Fruit fly (Drosophila melanogaster): ENCODE data around the gene ATPsynCF6.

The ATPsynCF6 gene

DNA sequence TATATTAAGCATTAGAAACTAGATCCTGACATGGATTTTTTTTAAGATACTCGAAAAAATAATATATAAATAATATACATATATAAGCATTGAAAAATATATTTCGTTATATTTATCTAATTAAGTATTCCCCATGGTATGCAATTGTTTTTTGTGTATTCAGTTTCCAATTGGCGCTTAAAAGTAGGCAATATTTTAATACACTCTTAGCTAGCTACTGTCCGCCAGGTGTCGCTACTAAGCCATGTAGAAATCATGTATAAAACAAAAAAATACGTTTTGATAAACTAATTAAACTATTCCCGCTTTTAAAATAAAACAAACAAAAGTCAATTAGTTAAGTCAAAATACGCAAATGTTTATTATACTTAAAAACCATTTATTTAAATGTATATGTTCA is 24.6 kb downstream of the ATPsynCF6 start (continued):
- TF ChIP-seq bcd (GFP tag; optimal IDR thresholded peaks at IDR 0.05) (peak; percentile 23), pzg (GFP tag; optimal IDR thresholded peaks at IDR 0.05) (no peak), dmrt11E (tag; optimal IDR thresholded peaks at IDR 0.05) (peak; percentile 57), CG3065 (GFP tag; optimal IDR thresholded peaks at IDR 0.05) (peak; percentile 10), CrebB (tag; optimal IDR thresholded peaks at IDR 0.05) (peak; percentile 48), dysf (GFP tag; IDR thresholded peaks at IDR 0.05) (peak; percentile 34; the same call in 1 of the 3 replicates), sim (GFP tag; IDR thresholded peaks at IDR 0.05) (no peak), zen2 (GFP tag; IDR thresholded peaks at IDR 0.05; ENCODE audit: partially characterized antibody) (no peak), CG14860 (GFP tag; IDR thresholded peaks at IDR 0.05; ENCODE audit: partially characterized antibody) (no peak), Sin3A (optimal IDR thresholded peaks at IDR 0.05) (no peak), ewg (GFP tag; optimal IDR thresholded peaks at IDR 0.05) (peak; percentile 47), maf-S (GFP tag; optimal IDR thresholded peaks at IDR 0.05) (no peak), Opbp (GFP tag; IDR thresholded peaks at IDR 0.05; ENCODE audit: partially characterized antibody) (peak; percentile 42; the same call in 1 of the 3 replicates), Hr39 (optimal IDR thresholded peaks at IDR 0.05) (no peak), CG11504 (tag; optimal IDR thresholded peaks at IDR 0.05) (peak; percentile 51), CG13296 (GFP tag; optimal IDR thresholded peaks at IDR 0.05) (peak; percentile 45), CG10959 (GFP tag; IDR thresholded peaks at IDR 0.05) (peak; percentile 21; the same call in 1 of the 2 replicates), ash1 (GFP tag; optimal IDR thresholded peaks at IDR 0.05) (no peak), vvl (GFP tag; IDR thresholded peaks at IDR 0.05) (peak; percentile 68), salm (tag; optimal IDR thresholded peaks at IDR 0.05) (peak; percentile 4), Mrtf (GFP tag; IDR thresholded peaks at IDR 0.05) (no peak), CoRest (tag; optimal IDR thresholded peaks at IDR 0.05) (peak; percentile 13), dmrt99B (tag; optimal IDR thresholded peaks at IDR 0.05) (peak; percentile 38), CG2889 (GFP tag; IDR thresholded peaks at IDR 0.05) (no peak), dm (GFP tag; optimal IDR thresholded peaks at IDR 0.05) (no peak), CG4730 (GFP tag; IDR thresholded peaks at IDR 0.05) (no peak), Ptx1 (GFP tag; IDR thresholded peaks at IDR 0.05) (peak; percentile 18; the same call in 1 of the 2 replicates), croc (GFP tag; conservative IDR thresholded peaks at IDR 0.05) (no peak), CG6272 (GFP tag; IDR thresholded peaks at IDR 0.05) (no peak), CG10543 (GFP tag; optimal IDR thresholded peaks at IDR 0.05) (peak; percentile 24), CG3726 (GFP tag; IDR thresholded peaks at IDR 0.05) (no peak), mld (GFP tag; IDR thresholded peaks at IDR 0.05; ENCODE audit: partially characterized antibody) (no peak), CHES-1-like (GFP tag; optimal IDR thresholded peaks at IDR 0.05) (no peak), caup (GFP tag; optimal IDR thresholded peaks at IDR 0.05; ENCODE audit: severe bottlenecking) (peak; percentile 73), CG3281 (GFP tag; optimal IDR thresholded peaks at IDR 0.05) (peak; percentile 59), CG14667 (GFP tag; IDR thresholded peaks at IDR 0.05) (no peak), CG9932 (GFP tag; IDR thresholded peaks at IDR 0.05) (peak; percentile 32; the same call in 1 of the 2 replicates), MBD-R2 (GFP tag; IDR thresholded peaks at IDR 0.05) (no peak), CG12299 (tag; optimal IDR thresholded peaks at IDR 0.05) (no peak), Dad (GFP tag; optimal IDR thresholded peaks at IDR 0.05) (no peak), dan (GFP tag; IDR thresholded peaks at IDR 0.05) (no peak), Atf-2 (GFP tag; optimal IDR thresholded peaks at IDR 0.05) (no peak), TFAM (GFP tag; optimal IDR thresholded peaks at IDR 0.05) (no peak), ci (GFP tag; IDR thresholded peaks at IDR 0.05) (peak; percentile 75; the same call in 2 of the 3 replicates), CG15514 (GFP tag; optimal IDR thresholded peaks at IDR 0.05) (peak; percentile 58), lilli (GFP tag; optimal IDR thresholded peaks at IDR 0.05) (peak; percentile 3), wor (GFP tag; IDR thresholded peaks at IDR 0.05) (no peak), CG32767 (GFP tag; IDR thresholded peaks at IDR 0.05) (no peak), ken (GFP tag; IDR thresholded peaks at IDR 0.05) (no peak), sug (tag; optimal IDR thresholded peaks at IDR 0.05) (peak; percentile 13), CG17359 (tag; optimal IDR thresholded peaks at IDR 0.05) (peak; percentile 63), sima (GFP tag; optimal IDR thresholded peaks at IDR 0.05) (no peak)

All from whole organism, embryonic.